Fruit fly (Drosophila melanogaster) whole organism, embryonic: Measurements from ENCODE around the gene Ir76b.
A peak's percentile ranks its signal among the peaks of the same experiment; 100 is the strongest.

Source experiments
- B-H2 ChIP-seq: fragments of 200-800 bp; sonication (Bioruptor generic); optimal IDR thresholded peaks from 2 replicates; lab custom pipeline; 2018; ENCODE audit warnings: missing biosample characterization, mild to moderate bottlenecking, missing genetic modification characterization
- CG10274 ChIP-seq: fragments of 200-800 bp; sonication (Bioruptor generic); optimal IDR thresholded peaks from 3 replicates; lab custom pipeline; 2017; ENCODE audit warnings: missing biosample characterization, mild to moderate bottlenecking, missing genetic modification characterization
- CG10431 ChIP-seq: fragments of 200-800 bp; sonication (Bioruptor generic); optimal IDR thresholded peaks from 3 replicates; lab custom pipeline; 2018; ENCODE audit warnings: missing biosample characterization, mild to moderate bottlenecking, missing genetic modification characterization
- CG11504 ChIP-seq: fragments of 200-800 bp; sonication (Bioruptor generic); optimal IDR thresholded peaks from 3 replicates; lab custom pipeline; 2019; ENCODE audit warnings: missing biosample characterization, mild to moderate bottlenecking, missing genetic modification characterization, moderate library complexity
- CG12744 ChIP-seq: fragments of 200-800 bp; sonication (Bioruptor generic); optimal IDR thresholded peaks from 2 replicates; lab custom pipeline; 2016; ENCODE audit warnings: missing biosample characterization, missing genetic modification characterization
- CG12942 ChIP-seq: fragments of 200-800 bp; sonication (Bioruptor generic); optimal IDR thresholded peaks from 3 replicates; lab custom pipeline; 2016; ENCODE audit warnings: missing biosample characterization, missing genetic modification characterization
- CG13296 ChIP-seq: fragments of 200-800 bp; sonication (Bioruptor generic); optimal IDR thresholded peaks from 3 replicates; lab custom pipeline; 2018; ENCODE audit warnings: missing biosample characterization, mild to moderate bottlenecking, missing genetic modification characterization
- CG14860 ChIP-seq: fragments of 200-800 bp; sonication (Bioruptor generic); IDR thresholded peaks from 3 replicates; pipeline ENCODE4 v1.3.6; 2022; ENCODE audit warnings: missing biosample characterization, missing genetic modification characterization; ENCODE audit not compliant: partially characterized antibody
- CG15601 ChIP-seq: fragments of 200-800 bp; sonication (Bioruptor generic); optimal IDR thresholded peaks from 3 replicates; lab custom pipeline; 2019; ENCODE audit warnings: missing biosample characterization, mild to moderate bottlenecking, missing genetic modification characterization, moderate library complexity
- CG16779 ChIP-seq: fragments of 200-800 bp; sonication (Bioruptor generic); IDR thresholded peaks from 2 replicates; pipeline ENCODE4 v1.3.6; 2022; ENCODE audit warnings: missing biosample characterization, missing genetic modification characterization
- CG1832 ChIP-seq: fragments of 200-800 bp; sonication (Bioruptor generic); optimal IDR thresholded peaks from 2 replicates; lab custom pipeline; 2017; ENCODE audit warnings: missing biosample characterization, mild to moderate bottlenecking, missing genetic modification characterization, inconsistent platforms
- CG2116 ChIP-seq: fragments of 200-800 bp; sonication (Bioruptor generic); optimal IDR thresholded peaks from 3 replicates; lab custom pipeline; 2018; ENCODE audit warnings: missing biosample characterization, mild to moderate bottlenecking, missing genetic modification characterization
- CG33213 ChIP-seq: fragments of 200-800 bp; sonication (Bioruptor generic); optimal IDR thresholded peaks from 3 replicates; lab custom pipeline; 2016; ENCODE audit warnings: missing biosample characterization, missing genetic modification characterization
- CG42726 ChIP-seq: fragments of 200-800 bp; sonication (Bioruptor generic); IDR thresholded peaks from 2 replicates; pipeline ENCODE4 v1.3.6; 2022; ENCODE audit warnings: missing biosample characterization, missing genetic modification characterization; ENCODE audit not compliant: partially characterized antibody
- CG4328 ChIP-seq: fragments of 200-800 bp; sonication (Bioruptor generic); optimal IDR thresholded peaks from 3 replicates; lab custom pipeline; 2017; ENCODE audit warnings: missing biosample characterization, missing genetic modification reagents, missing genetic modification characterization
- CG5180 ChIP-seq: fragments of 200-800 bp; sonication (Bioruptor generic); optimal IDR thresholded peaks from 3 replicates; lab custom pipeline; 2017; ENCODE audit warnings: missing biosample characterization, missing genetic modification characterization, mild to moderate bottlenecking, moderate library complexity, missing genetic modification reagents
- CG8388 ChIP-seq: fragments of 200-800 bp; sonication (Bioruptor generic); optimal IDR thresholded peaks from 2 replicates; lab custom pipeline; 2019; ENCODE audit warnings: missing biosample characterization, mild to moderate bottlenecking, missing genetic modification characterization, moderate library complexity
- Dek ChIP-seq: fragments of 200-800 bp; sonication (Bioruptor generic); optimal IDR thresholded peaks from 3 replicates; lab custom pipeline; 2019; ENCODE audit warnings: missing biosample characterization, mild to moderate bottlenecking, missing genetic modification characterization, moderate library complexity
- Dip3 ChIP-seq: fragments of 200-800 bp; sonication (Bioruptor generic); optimal IDR thresholded peaks from 3 replicates; lab custom pipeline; 2016; ENCODE audit warnings: missing biosample characterization, missing genetic modification characterization
- Dll ChIP-seq: fragments of 200-800 bp; sonication (Bioruptor generic); IDR thresholded peaks from 4 replicates; pipeline ENCODE4 v1.3.6; 2022; ENCODE audit warnings: missing biosample characterization, missing genetic modification characterization; ENCODE audit not compliant: partially characterized antibody
- E2f1 ChIP-seq: fragments of 200-800 bp; sonication (Bioruptor generic); IDR thresholded peaks from 2 replicates; pipeline ENCODE4 v1.3.6; 2022; ENCODE audit warnings: missing biosample characterization, missing genetic modification characterization
- E2f2 ChIP-seq: fragments of 200-800 bp; sonication (Bioruptor generic); IDR thresholded peaks from 2 replicates; pipeline ENCODE4 v1.3.6; 2022; ENCODE audit warnings: missing biosample characterization, missing genetic modification characterization
- Ets97D ChIP-seq: fragments of 200-800 bp; sonication (Bioruptor generic); optimal IDR thresholded peaks from 3 replicates; lab custom pipeline; 2016; ENCODE audit warnings: missing biosample characterization, missing genetic modification characterization
- GATAe ChIP-seq: fragments of 200-800 bp; sonication (Bioruptor generic); conservative IDR thresholded peaks from 2 replicates; pipeline ENCODE4 v1.3.6; 2022; ENCODE audit warnings: missing biosample characterization, missing genetic modification characterization
- H2.0 ChIP-seq: fragments of 200-800 bp; sonication (Bioruptor generic); IDR thresholded peaks from 2 replicates; pipeline ENCODE4 v1.3.6; 2022; ENCODE audit warnings: missing biosample characterization, missing genetic modification characterization
- HLH54F ChIP-seq: fragments of 200-800 bp; sonication (Bioruptor generic); optimal IDR thresholded peaks from 3 replicates; lab custom pipeline; 2016; ENCODE audit warnings: missing biosample characterization, missing genetic modification characterization
- HmgD ChIP-seq: fragments of 200-800 bp; sonication (Bioruptor generic); optimal IDR thresholded peaks from 3 replicates; lab custom pipeline; 2016; ENCODE audit warnings: missing biosample characterization, missing genetic modification characterization
- Hr3 ChIP-seq: fragments of 200-800 bp; sonication (Bioruptor generic); optimal IDR thresholded peaks from 3 replicates; lab custom pipeline; 2016; ENCODE audit warnings: missing biosample characterization, missing genetic modification characterization
- Hsf ChIP-seq: fragments of 200-800 bp; sonication (Bioruptor generic); optimal IDR thresholded peaks from 3 replicates; lab custom pipeline; 2016; ENCODE audit warnings: missing biosample characterization, missing genetic modification characterization
- MESR4 ChIP-seq: fragments of 200-800 bp; sonication (Bioruptor generic); optimal IDR thresholded peaks from 2 replicates; lab custom pipeline; 2018; ENCODE audit warnings: missing biosample characterization, mild to moderate bottlenecking, missing genetic modification characterization, moderate library complexity
- NC2β ChIP-seq: fragments of 200-800 bp; sonication (Bioruptor generic); optimal IDR thresholded peaks from 2 replicates; lab custom pipeline; 2016; ENCODE audit warnings: missing biosample characterization, missing genetic modification characterization
- Nf-YA ChIP-seq: fragments of 200-800 bp; sonication (Bioruptor generic); IDR thresholded peaks from 2 replicates; pipeline ENCODE4 v1.3.6; 2022; ENCODE audit warnings: missing biosample characterization, missing genetic modification characterization
- Oli ChIP-seq: fragments of 200-800 bp; sonication (Bioruptor generic); optimal IDR thresholded peaks from 2 replicates; lab custom pipeline; 2018; ENCODE audit warnings: missing biosample characterization, mild to moderate bottlenecking, missing genetic modification characterization, moderate library complexity
- Xbp1 ChIP-seq: fragments of 200-800 bp; sonication (Bioruptor generic); optimal IDR thresholded peaks from 3 replicates; lab custom pipeline; 2016; ENCODE audit warnings: missing biosample characterization, mild to moderate bottlenecking, missing genetic modification characterization
- bcd ChIP-seq: fragments of 200-800 bp; sonication (Bioruptor generic); optimal IDR thresholded peaks from 2 replicates; lab custom pipeline; 2017; ENCODE audit warnings: missing biosample characterization, mild to moderate bottlenecking, missing genetic modification characterization
- crp ChIP-seq, 2 experiments: fragments of 200-800 bp; sonication (Bioruptor generic); optimal IDR thresholded peaks; 2 replicates in 1 of 2; 3 replicates in 1 of 2; lab custom pipeline; 2017; ENCODE audit warnings: missing biosample characterization in 2 of 2, missing genetic modification characterization in 2 of 2, mild to moderate bottlenecking in 1 of 2, moderate library complexity in 1 of 2
- danr ChIP-seq: fragments of 200-800 bp; sonication (Bioruptor generic); IDR thresholded peaks from 2 replicates; pipeline ENCODE4 v1.3.6; 2022; ENCODE audit warnings: missing biosample characterization, missing genetic modification characterization
- ems ChIP-seq: fragments of 200-800 bp; sonication (Bioruptor generic); optimal IDR thresholded peaks from 3 replicates; lab custom pipeline; 2016; ENCODE audit warnings: missing biosample characterization, missing genetic modification characterization
- hbn ChIP-seq: fragments of 200-800 bp; sonication (Bioruptor generic); IDR thresholded peaks from 2 replicates; pipeline ENCODE4 v1.3.6; 2022; ENCODE audit warnings: missing biosample characterization, missing genetic modification characterization; ENCODE audit not compliant: partially characterized antibody
- hkb ChIP-seq, 2 experiments: fragments of 200-800 bp in 1 of 2; fragments of >200 bp in 1 of 2; sonication (Bioruptor generic) in 1 of 2; IDR thresholded peaks in 1 of 2; optimal IDR thresholded peaks in 1 of 2; 2 replicates each; pipeline versions ENCODE4 v1.3.6 to Lab custom; 2017 to 2022; ENCODE audit warnings: missing biosample characterization in 1 of 2, missing genetic modification characterization in 1 of 2
- lola ChIP-seq, 3 experiments: fragments of >200 bp in 2 of 3; fragments of 200-800 bp in 1 of 3; sonication (Bioruptor generic) in 1 of 3; optimal IDR thresholded peaks; 2 replicates each; lab custom pipeline; 2017 to 2019; ENCODE audit warnings: missing biosample characterization in 3 of 3, missing genetic modification characterization in 3 of 3, mild to moderate bottlenecking in 1 of 3, moderate library complexity in 1 of 3
- prd ChIP-seq, 3 experiments: fragments of >200 bp in 2 of 3; fragments of 200-800 bp in 1 of 3; sonication (Bioruptor generic) in 1 of 3; optimal IDR thresholded peaks in 2 of 3; IDR thresholded peaks in 1 of 3; 2 replicates in 2 of 3; 3 replicates in 1 of 3; pipeline versions ENCODE4 v1.3.6 to Lab custom; 2017 to 2022; ENCODE audit warnings: missing biosample characterization in 1 of 3, missing genetic modification characterization in 1 of 3
- pum ChIP-seq: fragments of 200-800 bp; sonication (Bioruptor generic); optimal IDR thresholded peaks from 2 replicates; lab custom pipeline; 2016; ENCODE audit warnings: missing biosample characterization, missing genetic modification characterization
- seq ChIP-seq: fragments of 200-800 bp; sonication (Bioruptor generic); IDR thresholded peaks from 2 replicates; pipeline ENCODE4 v1.3.6; 2022; ENCODE audit warnings: missing biosample characterization, missing genetic modification characterization
- ssp ChIP-seq: fragments of 200-800 bp; sonication (Bioruptor generic); IDR thresholded peaks from 2 replicates; pipeline ENCODE4 v1.3.6; 2022; ENCODE audit warnings: missing biosample characterization, missing genetic modification characterization
- tio ChIP-seq: fragments of 200-800 bp; sonication (Bioruptor generic); optimal IDR thresholded peaks from 2 replicates; lab custom pipeline; 2017; ENCODE audit warnings: missing biosample characterization, missing genetic modification characterization, inconsistent platforms
- vvl ChIP-seq: fragments of 200-800 bp; sonication (Bioruptor generic); IDR thresholded peaks from 2 replicates; pipeline ENCODE4 v1.3.6; 2022; ENCODE audit warnings: missing biosample characterization, missing genetic modification characterization
- wek ChIP-seq: fragments of 200-800 bp; sonication (Bioruptor generic); optimal IDR thresholded peaks from 3 replicates; lab custom pipeline; 2018; ENCODE audit warnings: missing biosample characterization, mild to moderate bottlenecking, missing genetic modification characterization, moderate library complexity

Ir76b gene

DNA sequence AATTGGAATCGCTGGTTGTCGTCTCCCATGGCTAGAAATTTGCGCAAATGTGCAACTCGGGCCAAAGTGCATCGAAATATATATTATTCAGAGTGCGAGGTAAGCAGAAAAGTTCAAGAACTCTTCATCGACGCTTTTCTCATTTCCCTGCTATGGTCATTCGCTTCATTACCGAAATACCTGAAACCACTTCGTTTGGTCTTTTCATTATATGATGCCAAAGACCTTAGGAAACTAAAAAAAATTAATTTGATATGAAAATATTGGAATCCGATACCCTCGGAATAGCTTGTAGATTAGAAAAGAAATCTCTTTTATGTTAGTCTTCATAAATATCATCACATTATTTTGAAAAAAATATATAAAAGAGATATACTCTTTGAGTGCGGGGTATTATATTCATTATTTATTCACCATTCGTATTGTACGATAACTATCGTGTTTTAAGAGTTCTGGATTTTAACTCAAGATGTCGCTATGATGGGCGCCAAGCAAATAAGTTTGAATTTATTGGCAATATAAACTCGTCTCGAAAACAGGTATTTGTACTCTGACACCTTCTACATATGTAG lies 1.5 kb upstream of the Ir76b start, which contains the start of gene CG14187 (continued):
- TF ChIP-seq CG4328 (GFP tag; lab: Kevin White, UChicago) (no peak), ssp (GFP tag; lab: Robert Waterston, UW) (no peak), CG13296 (GFP tag; lab: Kevin White, UChicago) (no peak), ems (no peak), wek (GFP tag; lab: Kevin White, UChicago) (no peak), CG12744 (GFP tag; lab: Kevin White, UChicago) (no peak), CG33213 (GFP tag; lab: Kevin White, UChicago) (no peak), Hsf (no peak), danr (no peak), Xbp1 (GFP tag; lab: Kevin White, UChicago) (no peak), CG14860 (0 out of 3 replicates have a peak, but pooled peaks have one; percentile 26), Nf-YA (no peak), E2f2 (GFP tag; lab: Robert Waterston, UW) (peak; percentile 87), Dip3 (GFP tag; lab: Kevin White, UChicago) (no peak), CG42726 (GFP tag; lab: Robert Waterston, UW) (0 out of 2 replicates have a peak, but pooled peaks have one; percentile 26), HmgD (no peak), crp (GFP tag; optimal IDR thresholded peaks at IDR 0.05; lab: Kevin White, UChicago) (no peak), seq (GFP tag; lab: Robert Waterston, UW) (no peak), E2f1 (GFP tag; lab: Robert Waterston, UW) (no peak), Oli (tag; lab: Kevin White, UChicago) (no peak), CG8388 (GFP tag; lab: Kevin White, UChicago) (no peak), NC2β (GFP tag; lab: Kevin White, UChicago) (no peak), CG11504 (tag; lab: Kevin White, UChicago) (no peak), CG2116 (GFP tag; lab: Kevin White, UChicago) (no peak), hkb (optimal IDR thresholded peaks at IDR 0.05; lab: Kevin White, UChicago) (no peak), hkb (GFP tag; IDR thresholded peaks at IDR 0.05; lab: Robert Waterston, UW) (no peak), B-H2 (GFP tag; lab: Kevin White, UChicago) (no peak), HLH54F (GFP tag; lab: Kevin White, UChicago) (no peak), Ets97D (GFP tag; lab: Kevin White, UChicago) (no peak), CG15601 (tag; lab: Kevin White, UChicago) (no peak), CG12942 (GFP tag; lab: Kevin White, UChicago) (no peak), Dek (tag; lab: Kevin White, UChicago) (no peak), vvl (GFP tag; lab: Robert Waterston, UW) (peak; percentile 94), tio (GFP tag; lab: Kevin White, UChicago) (no peak), Hr3 (GFP tag; lab: Kevin White, UChicago) (no peak), CG16779 (no peak), H2.0 (peak; percentile 41; the same call in 1 of the 2 replicates), Dll (GFP tag; lab: Robert Waterston, UW) (peak; percentile 63; the same call in 2 of the 4 replicates), CG5180 (GFP tag; lab: Kevin White, UChicago) (no peak), CG10431 (GFP tag; lab: Kevin White, UChicago) (no peak), hbn (GFP tag; lab: Robert Waterston, UW) (peak; percentile 32; the same call in 1 of the 2 replicates), CG10274 (no peak), pum (GFP tag; lab: Kevin White, UChicago) (no peak), prd (optimal IDR thresholded peaks at IDR 0.05; lab: Kevin White, UChicago) (no peak), prd (GFP tag; IDR thresholded peaks at IDR 0.05; lab: Robert Waterston, UW) (peak; percentile 58; the same call in 2 of the 3 replicates), bcd (GFP tag; lab: Kevin White, UChicago) (no peak), MESR4 (GFP tag; lab: Kevin White, UChicago) (no peak), CG1832 (no peak), GATAe (GFP tag; lab: Robert Waterston, UW) (no peak), lola (GFP tag; optimal IDR thresholded peaks at IDR 0.05; lab: Kevin White, UChicago) (no peak)
